Worm (Caenorhabditis elegans): ENCODE measurements around the gene scl-6.

DNA sequence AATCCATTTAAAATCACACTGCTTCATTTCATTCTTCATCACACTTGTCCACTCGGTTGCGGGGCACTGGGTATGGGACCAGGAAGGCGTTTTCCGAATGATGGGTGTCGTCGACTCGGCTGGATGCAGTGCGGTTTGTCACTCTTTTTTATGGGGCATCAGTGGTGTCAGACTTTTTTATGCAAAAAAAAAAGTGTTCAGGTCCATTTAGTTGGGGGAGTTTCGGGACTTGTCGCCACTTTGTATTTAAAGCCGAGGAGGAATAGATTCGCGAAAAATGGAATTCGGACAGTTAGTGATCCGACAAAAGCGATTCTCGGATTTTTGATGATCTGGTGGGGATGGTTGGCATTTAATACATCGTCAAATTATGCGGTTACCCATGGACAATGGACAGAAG, 23.6 kb upstream of the scl-6 start:
- TF ChIP-seq ama-1 (optimal IDR thresholded peaks at IDR 0.05) (no peak), F13C5.2 (tag; optimal IDR thresholded peaks at IDR 0.05) (no peak), scrt-1 (GFP tag; IDR thresholded peaks at IDR 0.05) (no peak)
